Worm (Caenorhabditis elegans) whole organism, L2 larva: ENCODE data around the gene dpy-1.

Experiments
- aly-2 ChIP-seq: fragments of 150-350 bp; optimal IDR thresholded peaks from 2 replicates; lab custom pipeline; 2014; ENCODE audit warnings: missing biosample characterization, missing genetic modification characterization
- ama-1 ChIP-seq: fragments of 150-350 bp; optimal IDR thresholded peaks from 2 replicates; lab custom pipeline; 2018; ENCODE audit warnings: inconsistent platforms
- ceh-16 ChIP-seq: fragments of 150-350 bp; optimal IDR thresholded peaks from 2 replicates; lab custom pipeline; 2014; ENCODE audit warnings: missing biosample characterization, missing genetic modification characterization
- elt-3 ChIP-seq: sonication (generic microtip); optimal IDR thresholded peaks from 2 replicates; lab custom pipeline; 2017; ENCODE audit warnings: missing biosample characterization, missing genetic modification characterization
- lin-11 ChIP-seq: fragments of 150-350 bp; sonication (generic microtip); optimal IDR thresholded peaks from 2 replicates; lab custom pipeline; 2014; ENCODE audit warnings: missing biosample characterization, missing genetic modification characterization, inconsistent platforms, mixed read lengths
- nhr-12 ChIP-seq: fragments of 150-350 bp; optimal IDR thresholded peaks from 2 replicates; lab custom pipeline; 2014; ENCODE audit warnings: missing biosample characterization, missing genetic modification characterization
- nhr-25 ChIP-seq: fragments of 150-350 bp; sonication (generic microtip); optimal IDR thresholded peaks from 3 replicates; lab custom pipeline; 2014; ENCODE audit warnings: missing biosample characterization, missing genetic modification characterization
- snpc-4 ChIP-seq: fragments of 150-350 bp; optimal IDR thresholded peaks from 2 replicates; lab custom pipeline; 2014; ENCODE audit warnings: missing biosample characterization, missing genetic modification characterization
- unc-62 ChIP-seq: fragments of 150-350 bp; optimal IDR thresholded peaks from 2 replicates; lab custom pipeline; 2014; ENCODE audit warnings: missing biosample characterization, missing genetic modification reagents, missing genetic modification characterization
- ztf-11 ChIP-seq: sonication (generic microtip); optimal IDR thresholded peaks from 2 replicates; lab custom pipeline; 2017; ENCODE audit warnings: missing biosample characterization, missing genetic modification characterization
- ztf-4 ChIP-seq: fragments of 150-350 bp; optimal IDR thresholded peaks from 2 replicates; lab custom pipeline; 2014; ENCODE audit warnings: missing biosample characterization, missing genetic modification characterization

DNA sequence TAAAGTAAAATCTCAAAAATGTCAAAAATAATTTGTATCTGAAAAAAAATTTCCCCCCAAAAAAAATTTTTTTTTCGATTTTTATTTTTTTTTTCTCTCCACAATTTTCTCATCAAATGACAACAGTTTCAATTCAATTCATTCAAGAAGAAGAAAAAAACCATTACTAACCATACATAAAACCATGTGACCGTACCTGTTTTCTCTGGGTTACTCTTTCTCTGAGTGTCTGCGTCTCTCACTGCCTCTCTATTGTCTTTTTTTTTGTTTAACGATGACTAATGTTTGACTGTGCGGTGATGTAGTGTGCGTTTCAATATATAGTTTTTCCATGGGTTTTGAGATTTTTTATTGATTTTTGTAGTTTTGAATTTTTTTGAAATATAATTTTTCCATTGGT, 42.9 kb upstream of the dpy-1 start:
- TF ChIP-seq aly-2 (tag; lab: Kevin White, UChicago) = no peak
- no peak for TF ChIP-seq ceh-16 (tag; lab: Kevin White, UChicago)
- no peak for TF ChIP-seq unc-62
- peak; percentile 27 for TF ChIP-seq ztf-4 (tag; lab: Kevin White, UChicago)
- TF ChIP-seq ztf-11 (tag; lab: Kevin White, UChicago) = no peak
- no peak for TF ChIP-seq ama-1 (lab: Kevin White, UChicago)
- TF ChIP-seq nhr-12 = no peak
- TF ChIP-seq snpc-4 (tag; lab: Kevin White, UChicago) = no peak
- TF ChIP-seq elt-3 = no peak
- peak; percentile 87 for TF ChIP-seq nhr-25 (tag; lab: Kevin White, UChicago)
- no peak for TF ChIP-seq lin-11 (tag; lab: Kevin White, UChicago)
